ENCODE assay signal across 1 fruit fly cellular context in the genomic region with DNA sequence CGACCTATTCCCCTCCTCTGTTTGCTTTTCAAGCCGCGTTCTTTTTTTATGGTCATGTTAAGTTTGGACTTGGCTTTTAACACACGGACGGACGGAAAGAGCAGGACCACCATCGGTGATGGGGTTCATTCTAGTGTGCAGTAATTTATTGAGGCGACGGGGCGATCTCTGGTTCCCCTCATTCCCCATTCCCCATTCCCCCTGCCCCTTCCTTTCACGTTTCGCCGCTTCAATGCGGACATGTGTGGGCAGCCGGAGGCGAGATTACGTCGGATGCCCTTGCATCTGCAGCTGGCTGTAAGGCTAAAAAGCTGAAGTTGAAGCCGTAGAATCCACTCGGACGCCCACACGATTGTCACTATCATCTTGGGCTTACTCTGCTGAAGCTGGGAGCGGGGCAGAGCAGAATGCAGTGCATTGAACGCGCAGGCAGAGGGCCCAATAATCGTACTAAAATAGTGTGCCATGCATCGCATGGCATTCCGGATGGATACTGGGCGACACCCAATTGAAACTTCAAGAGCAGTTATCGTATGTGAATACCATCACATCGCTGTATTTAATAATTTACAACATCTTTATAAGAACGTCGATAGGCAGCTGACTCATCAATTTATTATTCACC.
TF ChIP-seq lines count a peak whose summit lies in the region.

No protein-coding gene starts in this region.

TF ChIP-seq in whole organism, embryonic, 481 proteins besides CTCF, POLR2A, EP300 and RAD21 (continued from another document):
- TF ChIP-seq CG3726 (GFP tag; IDR thresholded peaks at IDR 0.05; lab: Robert Waterston, UW) (no peak), esg (GFP tag; conservative IDR thresholded peaks at IDR 0.05; lab: Robert Waterston, UW) (no peak), sr (GFP tag; IDR thresholded peaks at IDR 0.05; lab: Robert Waterston, UW) (peak; percentile 70; the same call in 2 of the 3 replicates), CG11093 (GFP tag; IDR thresholded peaks at IDR 0.05; lab: Robert Waterston, UW) (no peak), schlank (tag; optimal IDR thresholded peaks at IDR 0.05; lab: Kevin White, UChicago) (no peak), gsb-n (tag; optimal IDR thresholded peaks at IDR 0.05; lab: Kevin White, UChicago) (no peak), kni (GFP tag; optimal IDR thresholded peaks at IDR 0.05; lab: Kevin White, UChicago) (peak; percentile 61), CG31388 (GFP tag; optimal IDR thresholded peaks at IDR 0.05; lab: Kevin White, UChicago) (no peak)
